Worm (Caenorhabditis elegans) whole organism, L3 larva: ENCODE measurements around the gene mkk-4.

Experiments used
- aly-2 ChIP-seq: fragments of 150-350 bp; optimal IDR thresholded peaks from 2 replicates; lab custom pipeline; 2014; ENCODE audit warnings: missing biosample characterization, missing genetic modification characterization
- lin-39 ChIP-seq: fragments of 150-350 bp; optimal IDR thresholded peaks from 2 replicates; lab custom pipeline; 2018; ENCODE audit warnings: missing biosample characterization, missing genetic modification reagents, missing genetic modification characterization
- nfya-1 ChIP-seq: sonication (generic microtip); optimal IDR thresholded peaks from 2 replicates; lab custom pipeline; 2017; ENCODE audit warnings: missing genetic modification characterization, mild to moderate bottlenecking, missing compliant biosample characterization, antibody characterized with exemption, moderate library complexity; ENCODE audit not compliant: insufficient read depth
- zag-1 ChIP-seq: fragments of 150-350 bp; optimal IDR thresholded peaks from 2 replicates; lab custom pipeline; 2014; ENCODE audit warnings: missing biosample characterization, missing genetic modification characterization

The mkk-4 gene

DNA sequence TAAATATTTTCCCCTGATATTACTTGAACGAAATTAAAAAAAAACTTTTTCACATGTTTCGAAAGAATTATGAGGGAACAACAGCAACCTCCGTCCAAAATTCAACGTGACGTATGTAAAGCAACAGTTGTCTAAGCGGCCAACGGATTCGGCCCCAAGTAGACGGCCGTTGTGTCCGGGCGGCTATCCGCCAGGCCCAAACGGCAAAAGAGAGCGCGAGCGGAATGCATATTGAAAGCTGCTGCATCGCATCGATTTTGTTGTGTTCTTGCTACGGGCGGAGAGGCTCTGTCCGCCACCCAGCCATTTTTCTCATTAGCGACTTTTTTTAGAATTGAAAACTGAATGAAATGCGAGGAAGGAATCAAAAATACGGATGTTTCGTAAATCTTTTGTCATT, 51.6 kb downstream of the mkk-4 start:
- TF ChIP-seq lin-39 (tag; lab: Kevin White, UChicago) (peak; percentile 40), zag-1 (tag; lab: Kevin White, UChicago) (no peak), aly-2 (tag; lab: Kevin White, UChicago) (no peak), nfya-1 (peak; percentile 33)
- TF ChIP-seq, all 47 proteins: peak for 2
